Fruit fly (Drosophila melanogaster) whole organism, embryonic: Measurements from ENCODE around the gene Suv3.

ENCODE experiments used
- Antp ChIP-seq: fragments of 200-800 bp; sonication (Bioruptor generic); optimal IDR thresholded peaks from 3 replicates; lab custom pipeline; 2016; ENCODE audit warnings: missing biosample characterization, missing genetic modification characterization
- B-H2 ChIP-seq: fragments of 200-800 bp; sonication (Bioruptor generic); optimal IDR thresholded peaks from 2 replicates; lab custom pipeline; 2018; ENCODE audit warnings: missing biosample characterization, mild to moderate bottlenecking, missing genetic modification characterization
- Bgb ChIP-seq: fragments of 200-800 bp; sonication (Bioruptor generic); IDR thresholded peaks from 2 replicates; pipeline ENCODE4 v1.3.6; 2022; ENCODE audit warnings: missing biosample characterization, missing genetic modification characterization; ENCODE audit not compliant: partially characterized antibody
- CG10431 ChIP-seq: fragments of 200-800 bp; sonication (Bioruptor generic); optimal IDR thresholded peaks from 3 replicates; lab custom pipeline; 2018; ENCODE audit warnings: missing biosample characterization, mild to moderate bottlenecking, missing genetic modification characterization
- CG10654 ChIP-seq: fragments of 200-800 bp; sonication (Bioruptor generic); optimal IDR thresholded peaks from 2 replicates; lab custom pipeline; 2016; ENCODE audit warnings: missing biosample characterization, missing genetic modification characterization
- CG12071 ChIP-seq: fragments of 200-800 bp; sonication (Bioruptor generic); optimal IDR thresholded peaks from 3 replicates; lab custom pipeline; 2018; ENCODE audit warnings: missing biosample characterization, mild to moderate bottlenecking, missing genetic modification characterization
- CG12744 ChIP-seq: fragments of 200-800 bp; sonication (Bioruptor generic); optimal IDR thresholded peaks from 2 replicates; lab custom pipeline; 2016; ENCODE audit warnings: missing biosample characterization, missing genetic modification characterization
- CG1603 ChIP-seq: fragments of 200-800 bp; sonication (Bioruptor generic); optimal IDR thresholded peaks from 2 replicates; lab custom pipeline; 2019; ENCODE audit warnings: missing biosample characterization, mild to moderate bottlenecking, missing genetic modification characterization, moderate library complexity
- CG17328 ChIP-seq: fragments of 200-800 bp; sonication (Bioruptor generic); IDR thresholded peaks from 2 replicates; pipeline ENCODE4 v1.3.6; 2022; ENCODE audit warnings: missing biosample characterization, missing genetic modification characterization
- CG17802 ChIP-seq: fragments of 200-800 bp; sonication (Bioruptor generic); optimal IDR thresholded peaks from 2 replicates; lab custom pipeline; 2018; ENCODE audit warnings: missing biosample characterization, mild to moderate bottlenecking, missing genetic modification characterization, moderate library complexity
- CG18011 ChIP-seq: fragments of 200-800 bp; sonication (Bioruptor generic); optimal IDR thresholded peaks from 2 replicates; lab custom pipeline; 2017; ENCODE audit warnings: missing biosample characterization, missing genetic modification characterization, mild to moderate bottlenecking, moderate library complexity, missing genotype
- CG2889 ChIP-seq: fragments of 200-800 bp; sonication (Bioruptor generic); IDR thresholded peaks from 3 replicates; pipeline ENCODE4 v1.3.6; 2022; ENCODE audit warnings: missing biosample characterization, missing genetic modification characterization
- CG3065 ChIP-seq: fragments of 200-800 bp; sonication (Bioruptor generic); optimal IDR thresholded peaks from 2 replicates; lab custom pipeline; 2016; ENCODE audit warnings: missing biosample characterization, missing genetic modification characterization
- CG32532 ChIP-seq: fragments of 200-800 bp; sonication (Bioruptor generic); IDR thresholded peaks from 2 replicates; pipeline ENCODE4 v1.3.6; 2022; ENCODE audit warnings: missing biosample characterization, missing genetic modification characterization
- CG3281 ChIP-seq: fragments of 200-800 bp; sonication (Bioruptor generic); optimal IDR thresholded peaks from 3 replicates; lab custom pipeline; 2017; ENCODE audit warnings: missing biosample characterization, mild to moderate bottlenecking, missing genetic modification characterization
- CG34376 ChIP-seq: fragments of 200-800 bp; sonication (Bioruptor generic); optimal IDR thresholded peaks from 2 replicates; lab custom pipeline; 2018; ENCODE audit warnings: missing biosample characterization, mild to moderate bottlenecking, missing genetic modification characterization
- CG42726 ChIP-seq: fragments of 200-800 bp; sonication (Bioruptor generic); IDR thresholded peaks from 2 replicates; pipeline ENCODE4 v1.3.6; 2022; ENCODE audit warnings: missing biosample characterization, missing genetic modification characterization; ENCODE audit not compliant: partially characterized antibody
- CG4404 ChIP-seq: fragments of 200-800 bp; sonication (Bioruptor generic); IDR thresholded peaks from 2 replicates; pipeline ENCODE4 v1.3.6; 2022; ENCODE audit warnings: missing biosample characterization, missing genetic modification characterization
- CG4707 ChIP-seq: fragments of 200-800 bp; sonication (Bioruptor generic); optimal IDR thresholded peaks from 2 replicates; lab custom pipeline; 2018; ENCODE audit warnings: missing biosample characterization, mild to moderate bottlenecking, missing genetic modification characterization, moderate library complexity
- CG7928 ChIP-seq: fragments of 200-800 bp; sonication (Bioruptor generic); optimal IDR thresholded peaks from 2 replicates; lab custom pipeline; 2017; ENCODE audit warnings: missing biosample characterization, mild to moderate bottlenecking, missing genetic modification characterization
- CG8765 ChIP-seq: fragments of 200-800 bp; sonication (Bioruptor generic); IDR thresholded peaks from 2 replicates; pipeline ENCODE4 v1.3.6; 2022; ENCODE audit warnings: missing biosample characterization, missing genetic modification characterization
- CTCF ChIP-seq: fragments of 200-800 bp; sonication (Bioruptor generic); optimal IDR thresholded peaks from 2 replicates; lab custom pipeline; 2017; ENCODE audit warnings: missing biosample characterization, mild to moderate bottlenecking, missing genetic modification characterization, moderate library complexity
- Dll ChIP-seq: fragments of 200-800 bp; sonication (Bioruptor generic); IDR thresholded peaks from 4 replicates; pipeline ENCODE4 v1.3.6; 2022; ENCODE audit warnings: missing biosample characterization, missing genetic modification characterization; ENCODE audit not compliant: partially characterized antibody
- Lhr ChIP-seq: fragments of 200-800 bp; sonication (Bioruptor generic); optimal IDR thresholded peaks from 3 replicates; lab custom pipeline; 2017; ENCODE audit warnings: mild to moderate bottlenecking, missing biosample characterization, missing genetic modification reagents, missing genetic modification characterization
- Max ChIP-seq: fragments of 200-800 bp; sonication (Bioruptor generic); optimal IDR thresholded peaks from 2 replicates; lab custom pipeline; 2016; ENCODE audit warnings: missing biosample characterization, mild to moderate bottlenecking, missing genetic modification characterization
- Meics ChIP-seq: fragments of 200-800 bp; sonication (Bioruptor generic); optimal IDR thresholded peaks from 2 replicates; lab custom pipeline; 2017; ENCODE audit warnings: missing biosample characterization, mild to moderate bottlenecking, missing genetic modification characterization
- NC2β ChIP-seq: fragments of 200-800 bp; sonication (Bioruptor generic); optimal IDR thresholded peaks from 2 replicates; lab custom pipeline; 2016; ENCODE audit warnings: missing biosample characterization, missing genetic modification characterization
- ab ChIP-seq: fragments of 200-800 bp; sonication (Bioruptor generic); optimal IDR thresholded peaks from 2 replicates; lab custom pipeline; 2016; ENCODE audit warnings: missing biosample characterization, missing genetic modification characterization
- az2 ChIP-seq: fragments of 200-800 bp; sonication (Bioruptor generic); optimal IDR thresholded peaks from 3 replicates; lab custom pipeline; 2016; ENCODE audit warnings: missing biosample characterization, missing genetic modification characterization
- bsh ChIP-seq, 2 experiments: fragments of 200-800 bp; sonication (Bioruptor generic); optimal IDR thresholded peaks; 2 replicates each; lab custom pipeline; 2017 to 2018; ENCODE audit warnings: mild to moderate bottlenecking in 2 of 2, missing biosample characterization in 2 of 2, missing genetic modification characterization in 2 of 2, moderate library complexity in 1 of 2
- crc ChIP-seq: fragments of 200-800 bp; sonication (Bioruptor generic); optimal IDR thresholded peaks from 2 replicates; lab custom pipeline; 2016; ENCODE audit warnings: missing biosample characterization, missing genetic modification characterization
- fd3F ChIP-seq: fragments of 200-800 bp; sonication (Bioruptor generic); optimal IDR thresholded peaks from 2 replicates; lab custom pipeline; 2018; ENCODE audit warnings: missing biosample characterization, mild to moderate bottlenecking, missing genetic modification characterization, moderate library complexity
- grau ChIP-seq: fragments of 200-800 bp; optimal IDR thresholded peaks from 3 replicates; lab custom pipeline; 2019; ENCODE audit warnings: missing biosample characterization, mild to moderate bottlenecking, missing genetic modification characterization, moderate library complexity
- gro ChIP-seq: fragments of 200-800 bp; sonication (Bioruptor generic); optimal IDR thresholded peaks from 2 replicates; lab custom pipeline; 2016; ENCODE audit warnings: missing biosample characterization, missing genetic modification characterization
- hb ChIP-seq: fragments of 200-800 bp; sonication (Bioruptor generic); IDR thresholded peaks from 3 replicates; pipeline ENCODE4 v1.3.6; 2022; ENCODE audit warnings: missing biosample characterization, missing genetic modification characterization; ENCODE audit not compliant: partially characterized antibody
- nerfin-2 ChIP-seq: fragments of 200-800 bp; sonication (Bioruptor generic); IDR thresholded peaks from 2 replicates; pipeline ENCODE4 v1.3.6; 2022; ENCODE audit warnings: missing biosample characterization, missing genetic modification characterization; ENCODE audit not compliant: partially characterized antibody
- peb ChIP-seq: fragments of 200-800 bp; sonication (Bioruptor generic); IDR thresholded peaks from 2 replicates; pipeline ENCODE4 v1.3.6; 2022; ENCODE audit warnings: missing biosample characterization, missing genetic modification characterization
- pzg ChIP-seq: fragments of 200-800 bp; sonication (Bioruptor generic); optimal IDR thresholded peaks from 3 replicates; lab custom pipeline; 2018; ENCODE audit warnings: missing biosample characterization, mild to moderate bottlenecking, missing genetic modification characterization, moderate library complexity
- salm ChIP-seq: fragments of 200-800 bp; sonication (Bioruptor generic); optimal IDR thresholded peaks from 2 replicates; lab custom pipeline; 2018; ENCODE audit warnings: missing biosample characterization, mild to moderate bottlenecking, missing genetic modification characterization
- sim ChIP-seq: fragments of 200-800 bp; sonication (Bioruptor generic); IDR thresholded peaks from 2 replicates; pipeline ENCODE4 v1.3.6; 2022; ENCODE audit warnings: missing biosample characterization, missing genetic modification characterization
- sima ChIP-seq: fragments of 200-800 bp; sonication (Bioruptor generic); optimal IDR thresholded peaks from 2 replicates; lab custom pipeline; 2016; ENCODE audit warnings: missing biosample characterization, missing genetic modification characterization
- sob ChIP-seq: fragments of 200-800 bp; sonication (Bioruptor generic); IDR thresholded peaks from 2 replicates; pipeline ENCODE4 v1.3.6; 2022; ENCODE audit warnings: missing biosample characterization, missing genetic modification characterization
- stc ChIP-seq: fragments of 200-800 bp; sonication (Bioruptor generic); IDR thresholded peaks from 2 replicates; pipeline ENCODE4 v1.3.6; 2022; ENCODE audit warnings: missing biosample characterization, missing genetic modification characterization
- tio ChIP-seq: fragments of 200-800 bp; sonication (Bioruptor generic); optimal IDR thresholded peaks from 2 replicates; lab custom pipeline; 2017; ENCODE audit warnings: missing biosample characterization, missing genetic modification characterization, inconsistent platforms
- toy ChIP-seq: fragments of 200-800 bp; sonication (Bioruptor generic); IDR thresholded peaks from 2 replicates; pipeline ENCODE4 v1.3.6; 2022; ENCODE audit warnings: missing biosample characterization, missing genetic modification characterization
- trh ChIP-seq: fragments of 200-800 bp; sonication (Bioruptor generic); optimal IDR thresholded peaks from 2 replicates; lab custom pipeline; 2016; ENCODE audit warnings: missing biosample characterization, missing genetic modification characterization
- tup ChIP-seq: fragments of 200-800 bp; sonication (Bioruptor generic); optimal IDR thresholded peaks from 2 replicates; lab custom pipeline; 2016; ENCODE audit warnings: missing biosample characterization, mild to moderate bottlenecking, missing genetic modification characterization, moderate library complexity
- twi ChIP-seq: fragments of 200-800 bp; optimal IDR thresholded peaks from 2 replicates; lab custom pipeline; 2019; ENCODE audit warnings: missing biosample characterization, mild to moderate bottlenecking, missing genetic modification characterization, moderate library complexity
- vfl ChIP-seq: fragments of 200-800 bp; sonication (Bioruptor generic); optimal IDR thresholded peaks from 2 replicates; lab custom pipeline; 2016; ENCODE audit warnings: missing biosample characterization, missing genetic modification characterization
- wdn ChIP-seq: fragments of 200-800 bp; sonication (Bioruptor generic); IDR thresholded peaks from 2 replicates; pipeline ENCODE4 v1.3.6; 2022; ENCODE audit warnings: missing biosample characterization, missing genetic modification characterization
- zen2 ChIP-seq: fragments of 200-800 bp; sonication (Bioruptor generic); IDR thresholded peaks from 3 replicates; pipeline ENCODE4 v1.3.6; 2022; ENCODE audit warnings: missing biosample characterization, missing genetic modification characterization; ENCODE audit not compliant: partially characterized antibody

The Suv3 gene

DNA sequence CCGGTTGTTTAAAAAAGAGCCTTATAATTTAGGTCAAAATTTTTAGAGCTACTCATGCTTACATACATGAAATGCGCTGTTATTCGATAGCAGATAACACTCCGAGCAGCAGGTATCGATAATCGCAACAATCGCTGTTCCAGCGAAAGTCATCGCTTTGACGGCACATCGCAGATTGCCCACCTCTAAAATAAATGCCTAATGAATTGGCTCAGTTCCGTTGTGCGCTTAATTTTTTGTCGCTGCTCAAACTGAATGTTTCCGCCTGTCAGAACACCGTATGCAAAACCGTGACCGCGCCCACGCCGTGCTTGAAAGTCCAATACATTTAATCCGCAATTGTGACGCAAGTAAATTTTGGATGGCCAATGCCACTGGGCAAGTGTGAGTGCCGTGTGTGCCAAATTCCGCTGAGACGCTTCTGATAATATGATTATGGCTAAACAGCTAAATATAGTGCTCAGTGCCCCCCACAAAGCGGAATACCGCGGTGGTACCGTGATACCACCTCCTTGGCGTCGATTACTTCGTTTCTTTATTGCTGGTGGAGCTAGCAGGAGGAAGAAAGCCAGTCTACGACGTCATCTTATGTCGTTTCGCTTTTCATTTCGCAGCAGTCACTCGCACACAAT lies 8.3 kb downstream of the Suv3 start, which contains the start of gene CG9795 (continued):
- TF ChIP-seq CG8765 (GFP tag; lab: Robert Waterston, UW) (no peak), gro (GFP tag; lab: Kevin White, UChicago) (peak; percentile 57), CG10654 (GFP tag; lab: Kevin White, UChicago) (no peak), sima (GFP tag; lab: Kevin White, UChicago) (no peak), fd3F (GFP tag; lab: Kevin White, UChicago) (no peak), az2 (GFP tag; lab: Kevin White, UChicago) (peak; percentile 2), CG34376 (GFP tag; lab: Kevin White, UChicago) (peak; percentile 27), CG12071 (GFP tag; lab: Kevin White, UChicago) (no peak), Antp (GFP tag; lab: Kevin White, UChicago) (peak; percentile 49), wdn (GFP tag; lab: Robert Waterston, UW) (no peak), CG7928 (GFP tag; lab: Kevin White, UChicago) (no peak), pzg (GFP tag; lab: Kevin White, UChicago) (peak; percentile 82), tio (GFP tag; lab: Kevin White, UChicago) (no peak), tup (no peak), toy (GFP tag; lab: Robert Waterston, UW) (no peak), nerfin-2 (GFP tag; lab: Robert Waterston, UW) (peak; percentile 95), peb (GFP tag; lab: Robert Waterston, UW) (no peak), salm (tag; lab: Kevin White, UChicago) (no peak), CG4404 (GFP tag; lab: Robert Waterston, UW) (no peak), crc (GFP tag; lab: Kevin White, UChicago) (peak; percentile 20), twi (no peak), CG42726 (GFP tag; lab: Robert Waterston, UW) (peak; percentile 61; the same call in 1 of the 2 replicates), CG3065 (GFP tag; lab: Kevin White, UChicago) (no peak), sob (GFP tag; lab: Robert Waterston, UW) (peak; percentile 71), CG4707 (peak; percentile 9), Max (GFP tag; lab: Kevin White, UChicago) (peak; percentile 18), hb (GFP tag; lab: Robert Waterston, UW) (peak; percentile 91), Bgb (GFP tag; lab: Robert Waterston, UW) (peak; percentile 95), CG1603 (tag; lab: Kevin White, UChicago) (peak; percentile 75), B-H2 (GFP tag; lab: Kevin White, UChicago) (peak; percentile 26), sim (GFP tag; lab: Robert Waterston, UW) (no peak), NC2β (no peak), CG12744 (GFP tag; lab: Kevin White, UChicago) (peak; percentile 5), stc (no peak), ab (GFP tag; lab: Kevin White, UChicago) (no peak), Dll (GFP tag; lab: Robert Waterston, UW) (peak; percentile 86), CG17802 (peak; percentile 19), Meics (GFP tag; lab: Kevin White, UChicago) (peak; percentile 37), bsh (GFP tag; optimal IDR thresholded peaks at IDR 0.05; lab: Kevin White, UChicago) (no peak), CTCF (GFP tag; lab: Kevin White, UChicago) (peak; percentile 11), CG18011 (GFP tag; lab: Kevin White, UChicago) (no peak), CG2889 (GFP tag; lab: Robert Waterston, UW) (no peak), vfl (GFP tag; lab: Kevin White, UChicago) (peak; percentile 25), trh (GFP tag; lab: Kevin White, UChicago) (no peak), CG32532 (peak; percentile 63), zen2 (peak; percentile 86), Lhr (peak; percentile 46), CG10431 (peak; percentile 100), CG17328 (GFP tag; lab: Robert Waterston, UW) (no peak), CG3281 (GFP tag; lab: Kevin White, UChicago) (peak; percentile 19), grau (tag; lab: Kevin White, UChicago) (no peak)
